Worm (Caenorhabditis elegans) whole organism, L3 larva: ENCODE data around the gene F08D12.12.

ENCODE experiments used
- R02D3.7 ChIP-seq: fragments of 150-350 bp; optimal IDR thresholded peaks from 2 replicates; lab custom pipeline; 2014; ENCODE audit warnings: missing biosample characterization, missing genetic modification characterization
- ama-1 ChIP-seq: fragments of 150-350 bp; optimal IDR thresholded peaks from 2 replicates; lab custom pipeline; 2018
- ceh-16 ChIP-seq: sonication (generic microtip); optimal IDR thresholded peaks from 2 replicates; lab custom pipeline; 2017; ENCODE audit warnings: missing biosample characterization, missing genetic modification characterization
- ceh-28 ChIP-seq: fragments of 150-350 bp; optimal IDR thresholded peaks from 2 replicates; lab custom pipeline; 2014; ENCODE audit warnings: missing biosample characterization, missing genetic modification reagents, missing genetic modification characterization
- ceh-9 ChIP-seq: sonication (generic microtip); optimal IDR thresholded peaks from 2 replicates; lab custom pipeline; 2018; ENCODE audit warnings: missing biosample characterization, missing genetic modification characterization
- jun-1 ChIP-seq: fragments of 150-350 bp; optimal IDR thresholded peaks from 2 replicates; lab custom pipeline; 2014; ENCODE audit warnings: missing biosample characterization, missing genetic modification reagents, missing genetic modification characterization
- lin-39 ChIP-seq: fragments of 150-350 bp; optimal IDR thresholded peaks from 2 replicates; lab custom pipeline; 2018; ENCODE audit warnings: missing biosample characterization, missing genetic modification reagents, missing genetic modification characterization
- nhr-28 ChIP-seq: fragments of 150-350 bp; optimal IDR thresholded peaks from 2 replicates; lab custom pipeline; 2014; ENCODE audit warnings: missing biosample characterization, missing genetic modification characterization
- nhr-77 ChIP-seq: fragments of 150-350 bp; optimal IDR thresholded peaks from 2 replicates; lab custom pipeline; 2014; ENCODE audit warnings: missing biosample characterization, missing genetic modification characterization
- unc-62 ChIP-seq: fragments of 150-350 bp; sonication (generic microtip); optimal IDR thresholded peaks from 4 replicates; lab custom pipeline; 2014; ENCODE audit warnings: missing biosample characterization, missing genetic modification reagents, missing genetic modification characterization

- TF ChIP-seq ama-1 (no peak), lin-39 (no peak), nhr-28 (tag; lab: Kevin White, UChicago) (no peak), ceh-9 (tag; lab: Kevin White, UChicago) (no peak), ceh-16 (tag; lab: Kevin White, UChicago) (no peak), unc-62 (GFP tag; lab: Kevin White, UChicago) (no peak), nhr-77 (tag; lab: Kevin White, UChicago) (no peak), R02D3.7 (no peak), jun-1 (tag; lab: Kevin White, UChicago) (no peak), ceh-28 (no peak)
Observed at ce11 chrII:2824169-2824568, 37.3 kb upstream of the F08D12.12 start, which contains the start of the genes K12H6.4 and K12H6.9.
